Fruit fly (Drosophila melanogaster) whole organism, embryonic: ENCODE data around the gene CG6766.

ENCODE experiments used
- Ada2b ChIP-seq: fragments of 200-800 bp; sonication (Bioruptor generic); IDR thresholded peaks from 2 replicates; pipeline ENCODE4 v1.3.6; 2022; ENCODE audit warnings: missing biosample characterization, missing genetic modification characterization
- B-H2 ChIP-seq: fragments of 200-800 bp; sonication (Bioruptor generic); optimal IDR thresholded peaks from 2 replicates; lab custom pipeline; 2018; ENCODE audit warnings: missing biosample characterization, mild to moderate bottlenecking, missing genetic modification characterization
- CG12104 ChIP-seq: fragments of 200-800 bp; sonication (Bioruptor generic); optimal IDR thresholded peaks from 3 replicates; lab custom pipeline; 2016; ENCODE audit warnings: missing biosample characterization, missing genetic modification characterization
- CG12236 ChIP-seq: fragments of 200-800 bp; sonication (Bioruptor generic); optimal IDR thresholded peaks from 2 replicates; lab custom pipeline; 2016; ENCODE audit warnings: missing biosample characterization, missing genetic modification characterization
- CG14667 ChIP-seq: fragments of 200-800 bp; sonication (Bioruptor generic); IDR thresholded peaks from 2 replicates; pipeline ENCODE4 v1.3.6; 2022; ENCODE audit warnings: missing biosample characterization, missing genetic modification characterization
- CG15514 ChIP-seq: fragments of 200-800 bp; sonication (Bioruptor generic); optimal IDR thresholded peaks from 3 replicates; lab custom pipeline; 2017; ENCODE audit warnings: missing biosample characterization, missing genetic modification characterization, mild to moderate bottlenecking, moderate library complexity, missing genetic modification reagents
- CG18764 ChIP-seq: fragments of 200-800 bp; sonication (Bioruptor generic); optimal IDR thresholded peaks from 3 replicates; lab custom pipeline; 2016; ENCODE audit warnings: missing biosample characterization, missing genetic modification characterization
- CG2889 ChIP-seq: fragments of 200-800 bp; sonication (Bioruptor generic); IDR thresholded peaks from 3 replicates; pipeline ENCODE4 v1.3.6; 2022; ENCODE audit warnings: missing biosample characterization, missing genetic modification characterization
- CG3065 ChIP-seq: fragments of 200-800 bp; sonication (Bioruptor generic); optimal IDR thresholded peaks from 2 replicates; lab custom pipeline; 2016; ENCODE audit warnings: missing biosample characterization, missing genetic modification characterization
- CG31365 ChIP-seq: fragments of 200-800 bp; sonication (Bioruptor generic); optimal IDR thresholded peaks from 2 replicates; lab custom pipeline; 2018; ENCODE audit warnings: missing biosample characterization, mild to moderate bottlenecking, missing genetic modification characterization
- CG31388 ChIP-seq: fragments of 200-800 bp; sonication (Bioruptor generic); optimal IDR thresholded peaks from 2 replicates; lab custom pipeline; 2016; ENCODE audit warnings: missing biosample characterization, missing genetic modification characterization
- CG33213 ChIP-seq: fragments of 200-800 bp; sonication (Bioruptor generic); optimal IDR thresholded peaks from 3 replicates; lab custom pipeline; 2016; ENCODE audit warnings: missing biosample characterization, missing genetic modification characterization
- CG3726 ChIP-seq: fragments of 200-800 bp; sonication (Bioruptor generic); IDR thresholded peaks from 3 replicates; pipeline ENCODE4, ENCODE4 v1.3.6; 2022; ENCODE audit warnings: missing biosample characterization, missing genetic modification characterization
- CG6654 ChIP-seq: fragments of 200-800 bp; sonication (Bioruptor generic); optimal IDR thresholded peaks from 2 replicates; lab custom pipeline; 2017; ENCODE audit warnings: missing biosample characterization, mild to moderate bottlenecking, missing genetic modification characterization
- CG7357 ChIP-seq: fragments of 200-800 bp; sonication (Bioruptor generic); IDR thresholded peaks from 3 replicates; pipeline ENCODE4 v1.3.6; 2022; ENCODE audit warnings: missing biosample characterization, missing genetic modification characterization
- CG8290 ChIP-seq, 3 experiments: fragments of 200-800 bp; sonication (Bioruptor generic); optimal IDR thresholded peaks; 2 replicates each; lab custom pipeline; 2016 to 2019; ENCODE audit warnings: missing biosample characterization in 3 of 3, missing genetic modification characterization in 3 of 3, mild to moderate bottlenecking in 2 of 3, moderate library complexity in 1 of 3
- CG8359 ChIP-seq: fragments of 200-800 bp; sonication (Bioruptor generic); optimal IDR thresholded peaks from 2 replicates; lab custom pipeline; 2017; ENCODE audit warnings: missing biosample characterization, mild to moderate bottlenecking, missing genetic modification characterization, borderline replicate concordance
- CG8944 ChIP-seq: fragments of 200-800 bp; sonication (Bioruptor generic); optimal IDR thresholded peaks from 3 replicates; lab custom pipeline; 2016; ENCODE audit warnings: missing biosample characterization, missing genetic modification characterization
- CG9215 ChIP-seq: fragments of 200-800 bp; sonication (Bioruptor generic); IDR thresholded peaks from 2 replicates; pipeline ENCODE4 v1.3.6; 2022; ENCODE audit warnings: missing biosample characterization, missing genetic modification characterization
- D19B ChIP-seq: fragments of 200-800 bp; sonication (Bioruptor generic); optimal IDR thresholded peaks from 2 replicates; lab custom pipeline; 2017; ENCODE audit warnings: missing biosample characterization, mild to moderate bottlenecking, missing genetic modification characterization
- ERR ChIP-seq: fragments of 200-800 bp; sonication (Bioruptor generic); optimal IDR thresholded peaks from 2 replicates; lab custom pipeline; 2016; ENCODE audit warnings: missing biosample characterization, missing genetic modification characterization
- Ets65A ChIP-seq: fragments of 200-800 bp; sonication (Bioruptor generic); peaks from one replicate; lab custom pipeline; 2016; ENCODE audit warnings: missing biosample characterization, missing genetic modification characterization
- HHEX ChIP-seq: fragments of 200-800 bp; sonication (Bioruptor generic); optimal IDR thresholded peaks from 3 replicates; lab custom pipeline; 2017; ENCODE audit warnings: missing biosample characterization, mild to moderate bottlenecking, missing genetic modification characterization, missing genetic modification reagents
- Hand ChIP-seq: fragments of 200-800 bp; sonication (Bioruptor generic); optimal IDR thresholded peaks from 2 replicates; lab custom pipeline; 2017; ENCODE audit warnings: mild to moderate bottlenecking, missing biosample characterization, missing genetic modification reagents, missing genetic modification characterization
- MESR4 ChIP-seq: fragments of 200-800 bp; sonication (Bioruptor generic); optimal IDR thresholded peaks from 2 replicates; lab custom pipeline; 2018; ENCODE audit warnings: missing biosample characterization, mild to moderate bottlenecking, missing genetic modification characterization, moderate library complexity
- Mes4 ChIP-seq: fragments of 200-800 bp; sonication (Bioruptor generic); optimal IDR thresholded peaks from 2 replicates; lab custom pipeline; 2016; ENCODE audit warnings: missing biosample characterization, missing genetic modification characterization
- Myb ChIP-seq: fragments of 200-800 bp; sonication (Bioruptor generic); optimal IDR thresholded peaks from 2 replicates; lab custom pipeline; 2016; ENCODE audit warnings: missing biosample characterization, missing genetic modification characterization
- Oaz ChIP-seq: fragments of 200-800 bp; sonication (Bioruptor generic); IDR thresholded peaks from 2 replicates; pipeline ENCODE4 v1.3.6; 2022; ENCODE audit warnings: missing biosample characterization, missing genetic modification characterization
- Oli ChIP-seq: fragments of 200-800 bp; sonication (Bioruptor generic); optimal IDR thresholded peaks from 2 replicates; lab custom pipeline; 2018; ENCODE audit warnings: missing biosample characterization, mild to moderate bottlenecking, missing genetic modification characterization, moderate library complexity
- Rfx ChIP-seq: fragments of 200-800 bp; sonication (Bioruptor generic); IDR thresholded peaks from 2 replicates; pipeline ENCODE4 v1.3.6; 2022; ENCODE audit warnings: missing biosample characterization, missing genetic modification characterization
- Spps ChIP-seq: fragments of 200-800 bp; sonication (Bioruptor generic); optimal IDR thresholded peaks from 2 replicates; lab custom pipeline; 2018; ENCODE audit warnings: missing biosample characterization, mild to moderate bottlenecking, missing genetic modification characterization
- Taf1 ChIP-seq: fragments of 200-800 bp; sonication (Bioruptor generic); IDR thresholded peaks from 2 replicates; pipeline ENCODE4 v1.3.6; 2022; ENCODE audit warnings: missing biosample characterization, missing genetic modification characterization
- btn ChIP-seq: fragments of 200-800 bp; sonication (Bioruptor generic); optimal IDR thresholded peaks from 2 replicates; lab custom pipeline; 2016; ENCODE audit warnings: missing biosample characterization, missing genetic modification characterization
- cas ChIP-seq: fragments of 200-800 bp; sonication (Bioruptor generic); IDR thresholded peaks from 2 replicates; pipeline ENCODE4 v1.3.6; 2022; ENCODE audit warnings: missing biosample characterization, missing genetic modification characterization
- chinmo ChIP-seq: fragments of 200-800 bp; sonication (Bioruptor generic); IDR thresholded peaks from 4 replicates; pipeline ENCODE4 v1.3.6; 2022; ENCODE audit warnings: missing biosample characterization, missing genetic modification characterization; ENCODE audit not compliant: partially characterized antibody
- grn ChIP-seq: fragments of 200-800 bp; sonication (Bioruptor generic); optimal IDR thresholded peaks from 3 replicates; lab custom pipeline; 2017; ENCODE audit warnings: missing biosample characterization, missing genetic modification characterization
- hb ChIP-seq: fragments of 200-800 bp; sonication (Bioruptor generic); IDR thresholded peaks from 3 replicates; pipeline ENCODE4 v1.3.6; 2022; ENCODE audit warnings: missing biosample characterization, missing genetic modification characterization; ENCODE audit not compliant: partially characterized antibody
- jigr1 ChIP-seq: fragments of 200-800 bp; sonication (Bioruptor generic); IDR thresholded peaks from 3 replicates; pipeline ENCODE4 v1.3.6; 2022; ENCODE audit warnings: missing biosample characterization, missing genetic modification characterization
- kah ChIP-seq: fragments of 200-800 bp; sonication (Bioruptor generic); optimal IDR thresholded peaks from 2 replicates; lab custom pipeline; 2018; ENCODE audit warnings: missing biosample characterization, mild to moderate bottlenecking, missing genetic modification characterization
- nom ChIP-seq: fragments of 200-800 bp; sonication (Bioruptor generic); optimal IDR thresholded peaks from 2 replicates; lab custom pipeline; 2017; ENCODE audit warnings: missing biosample characterization, missing genetic modification characterization, mild to moderate bottlenecking, moderate library complexity, missing genetic modification reagents
- oc ChIP-seq: fragments of 200-800 bp; sonication (Bioruptor generic); optimal IDR thresholded peaks from 2 replicates; lab custom pipeline; 2018; ENCODE audit warnings: missing biosample characterization, mild to moderate bottlenecking, missing genetic modification characterization, moderate library complexity
- salm ChIP-seq: fragments of 200-800 bp; sonication (Bioruptor generic); optimal IDR thresholded peaks from 2 replicates; lab custom pipeline; 2018; ENCODE audit warnings: missing biosample characterization, mild to moderate bottlenecking, missing genetic modification characterization
- seq ChIP-seq: fragments of 200-800 bp; sonication (Bioruptor generic); IDR thresholded peaks from 2 replicates; pipeline ENCODE4 v1.3.6; 2022; ENCODE audit warnings: missing biosample characterization, missing genetic modification characterization
- sqz ChIP-seq: fragments of 200-800 bp; sonication (Bioruptor generic); optimal IDR thresholded peaks from 3 replicates; lab custom pipeline; 2018; ENCODE audit warnings: missing biosample characterization, mild to moderate bottlenecking, missing genetic modification characterization
- ssp ChIP-seq: fragments of 200-800 bp; sonication (Bioruptor generic); IDR thresholded peaks from 2 replicates; pipeline ENCODE4 v1.3.6; 2022; ENCODE audit warnings: missing biosample characterization, missing genetic modification characterization
- tin ChIP-seq: fragments of 200-800 bp; sonication (Bioruptor generic); optimal IDR thresholded peaks from 3 replicates; lab custom pipeline; 2016; ENCODE audit warnings: missing biosample characterization, missing genetic modification characterization
- trh ChIP-seq: fragments of 200-800 bp; sonication (Bioruptor generic); optimal IDR thresholded peaks from 2 replicates; lab custom pipeline; 2016; ENCODE audit warnings: missing biosample characterization, missing genetic modification characterization
- unc-4 ChIP-seq: fragments of 200-800 bp; sonication (Bioruptor generic); IDR thresholded peaks from 2 replicates; pipeline ENCODE4 v1.3.6; 2022; ENCODE audit warnings: missing biosample characterization, missing genetic modification characterization; ENCODE audit not compliant: partially characterized antibody
- vnd ChIP-seq: fragments of 200-800 bp; sonication (Bioruptor generic); IDR thresholded peaks from 3 replicates; pipeline ENCODE4 v1.3.6; 2022; ENCODE audit warnings: missing biosample characterization, missing genetic modification characterization; ENCODE audit not compliant: partially characterized antibody
- yki ChIP-seq: fragments of >200 bp; optimal IDR thresholded peaks from 3 replicates; lab custom pipeline; 2018
- zen2 ChIP-seq: fragments of 200-800 bp; sonication (Bioruptor generic); IDR thresholded peaks from 3 replicates; pipeline ENCODE4 v1.3.6; 2022; ENCODE audit warnings: missing biosample characterization, missing genetic modification characterization; ENCODE audit not compliant: partially characterized antibody
- zfh2 ChIP-seq: fragments of 200-800 bp; sonication (Bioruptor generic); optimal IDR thresholded peaks from 2 replicates; lab custom pipeline; 2016; ENCODE audit warnings: missing biosample characterization, missing genetic modification characterization

CG6766 gene

DNA sequence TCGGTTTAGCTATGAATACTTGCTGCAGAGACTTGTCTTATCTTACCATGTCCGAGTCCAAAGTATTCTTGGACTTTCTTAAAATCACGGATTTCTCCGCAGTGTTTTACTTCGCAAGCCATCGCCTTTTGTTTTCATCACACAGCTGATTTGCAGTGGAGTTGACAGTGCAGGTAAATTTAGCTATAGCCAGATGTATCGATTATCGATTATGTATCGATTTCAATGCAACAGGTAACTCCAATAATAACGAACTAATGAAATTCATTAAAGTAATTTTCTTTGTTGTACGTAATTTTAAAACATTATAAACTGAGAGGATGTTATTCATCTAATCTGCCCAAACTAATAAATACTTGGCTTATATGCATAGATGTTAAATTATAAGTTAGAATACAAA lies 22.5 kb upstream of the CG6766 start, which contains the start of gene Rab3-GAP (continued):
- no peak for TF ChIP-seq CG31365
- no peak for TF ChIP-seq Ets65A
- TF ChIP-seq chinmo (GFP tag; lab: Robert Waterston, UW), result no peak
- peak; percentile 60 for TF ChIP-seq CG15514 (GFP tag; lab: Kevin White, UChicago)
- TF ChIP-seq D19B (GFP tag; lab: Kevin White, UChicago), result no peak
- TF ChIP-seq Taf1 (GFP tag; lab: Robert Waterston, UW), result no peak
- no peak for TF ChIP-seq ERR (GFP tag; lab: Kevin White, UChicago)
- peak; percentile 9 for TF ChIP-seq Myb
- TF ChIP-seq CG8290 (GFP tag; optimal IDR thresholded peaks at IDR 0.05; lab: Kevin White, UChicago), result peak; percentile 26
- no peak for TF ChIP-seq CG8290 (tag; optimal IDR thresholded peaks at IDR 0.05; lab: Kevin White, UChicago)
- no peak for TF ChIP-seq CG9215 (GFP tag; lab: Robert Waterston, UW)
- TF ChIP-seq nom (GFP tag; lab: Kevin White, UChicago), result no peak
- peak; percentile 61 for TF ChIP-seq Rfx
- TF ChIP-seq Ada2b (GFP tag; lab: Robert Waterston, UW), result 0 out of 2 replicates have a peak, but pooled peaks have one; percentile 4
- no peak for TF ChIP-seq CG31388 (GFP tag; lab: Kevin White, UChicago)
- TF ChIP-seq kah, result peak; percentile 63
- TF ChIP-seq CG12236 (GFP tag; lab: Kevin White, UChicago), result no peak
- no peak for TF ChIP-seq CG7357 (GFP tag; lab: Robert Waterston, UW)
- no peak for TF ChIP-seq B-H2
- TF ChIP-seq CG18764 (GFP tag; lab: Kevin White, UChicago), result peak; percentile 8
- no peak for TF ChIP-seq salm
- TF ChIP-seq Oaz, result no peak
- no peak for TF ChIP-seq ssp
- peak; percentile 29 for TF ChIP-seq tin
- TF ChIP-seq unc-4 (GFP tag; lab: Robert Waterston, UW), result no peak
- no peak for TF ChIP-seq CG8359 (GFP tag; lab: Kevin White, UChicago)
- no peak for TF ChIP-seq trh (GFP tag; lab: Kevin White, UChicago)
- no peak for TF ChIP-seq cas (GFP tag; lab: Robert Waterston, UW)
- TF ChIP-seq seq (GFP tag; lab: Robert Waterston, UW), result no peak
- TF ChIP-seq Oli (tag; lab: Kevin White, UChicago), result no peak
- no peak for TF ChIP-seq btn (GFP tag; lab: Kevin White, UChicago)
- TF ChIP-seq CG8944 (GFP tag; lab: Kevin White, UChicago), result no peak
- TF ChIP-seq MESR4, result peak; percentile 50
- no peak for TF ChIP-seq yki (lab: Kevin White, UChicago)
- no peak for TF ChIP-seq HHEX
- no peak for TF ChIP-seq CG3065
- TF ChIP-seq grn (GFP tag; lab: Kevin White, UChicago), result no peak
- no peak for TF ChIP-seq oc
- no peak for TF ChIP-seq Mes4
- no peak for TF ChIP-seq CG6654 (GFP tag; lab: Kevin White, UChicago)
- no peak for TF ChIP-seq CG12104 (GFP tag; lab: Kevin White, UChicago)
- TF ChIP-seq CG14667 (GFP tag; lab: Robert Waterston, UW), result no peak
- TF ChIP-seq CG2889, result no peak
- TF ChIP-seq hb (GFP tag; lab: Robert Waterston, UW), result 0 out of 3 replicates have a peak, but pooled peaks have one; percentile 5
- TF ChIP-seq Spps, result no peak
- TF ChIP-seq zen2, result peak; percentile 55; the same call in 2 of the 3 replicates
- no peak for TF ChIP-seq Hand (GFP tag; lab: Kevin White, UChicago)
- no peak for TF ChIP-seq zfh2 (GFP tag; lab: Kevin White, UChicago)
- TF ChIP-seq sqz (GFP tag; lab: Kevin White, UChicago), result no peak
- no peak for TF ChIP-seq CG3726 (GFP tag; lab: Robert Waterston, UW)
- TF ChIP-seq jigr1 (GFP tag; lab: Robert Waterston, UW), result no peak
- no peak for TF ChIP-seq CG33213
- TF ChIP-seq vnd, result no peak
